Worm (Caenorhabditis elegans): ENCODE data around the gene cank-26.

ce11 chrII:3965665-3966416, 9.0 kb downstream of the cank-26 start:
- TF ChIP-seq T22C8.4 (GFP tag; IDR thresholded peaks at IDR 0.05): no peak
- TF ChIP-seq med-1 (GFP tag; optimal IDR thresholded peaks at IDR 0.05; ENCODE audit: insufficient read depth): no peak
- TF ChIP-seq tab-1 (GFP tag; IDR thresholded peaks at IDR 0.05): no peak
